Worm (Caenorhabditis elegans) whole organism, L1 larva: ENCODE data around the gene T22F3.2.
A peak's percentile ranks its signal among the peaks of the same experiment; 100 is the strongest.

Experiments
- C04F5.9 ChIP-seq: sonication (generic microtip); optimal IDR thresholded peaks from 2 replicates; lab custom pipeline; 2016; ENCODE audit warnings: missing genetic modification characterization, missing compliant biosample characterization
- C16A3.4 ChIP-seq: fragments of 150-350 bp; optimal IDR thresholded peaks from 2 replicates; lab custom pipeline; 2014; ENCODE audit warnings: missing biosample characterization, missing genetic modification characterization
- alr-1 ChIP-seq: fragments of 200-800 bp; sonication (Bioruptor generic); optimal IDR thresholded peaks from 2 replicates; lab custom pipeline; 2018; ENCODE audit warnings: borderline replicate concordance, mild to moderate bottlenecking, missing genetic modification characterization, missing compliant biosample characterization
- blmp-1 ChIP-seq: fragments of 150-350 bp; optimal IDR thresholded peaks from 2 replicates; lab custom pipeline; 2014; ENCODE audit warnings: missing biosample characterization, missing genetic modification characterization
- ceh-82 ChIP-seq, 3 experiments: fragments of 150-350 bp in 1 of 3; sonication (generic microtip) in 2 of 3; optimal IDR thresholded peaks; 2 replicates each; lab custom pipeline; 2014 to 2017; ENCODE audit warnings: missing biosample characterization in 3 of 3, missing genetic modification characterization in 3 of 3
- ceh-88 ChIP-seq: fragments of 200-800 bp; sonication (Bioruptor generic); IDR thresholded peaks from 2 replicates; pipeline ENCODE4 v1.3.6; 2022; ENCODE audit warnings: missing genetic modification characterization, missing compliant biosample characterization
- ces-1 ChIP-seq: fragments of 150-350 bp; optimal IDR thresholded peaks from 2 replicates; lab custom pipeline; 2014; ENCODE audit warnings: missing biosample characterization, missing genetic modification reagents, missing genetic modification characterization
- dpl-1 ChIP-seq, 3 experiments: fragments of 150-350 bp in 2 of 3; sonication (generic microtip) in 1 of 3; optimal IDR thresholded peaks; 2 replicates each; lab custom pipeline; 2014 to 2017; ENCODE audit warnings: missing biosample characterization in 3 of 3, missing genetic modification characterization in 3 of 3, missing genetic modification reagents in 3 of 3
- dsc-1 ChIP-seq: sonication (generic microtip); optimal IDR thresholded peaks from 2 replicates; lab custom pipeline; 2016; ENCODE audit warnings: mild to moderate bottlenecking, missing genetic modification characterization, missing compliant biosample characterization
- efl-1 ChIP-seq, 4 experiments: fragments of 150-350 bp; optimal IDR thresholded peaks in 3 of 4; peaks in 1 of 4; 1 replicate in 1 of 4; 2 replicates in 3 of 4; lab custom pipeline; 2014; ENCODE audit warnings: missing biosample characterization in 2 of 4, missing genetic modification characterization in 2 of 4, missing genetic modification reagents in 2 of 4
- elt-2 ChIP-seq: sonication (generic microtip); optimal IDR thresholded peaks from 2 replicates; lab custom pipeline; 2016; ENCODE audit warnings: missing genetic modification characterization, mild to moderate bottlenecking, inconsistent platforms, missing compliant biosample characterization, missing genetic modification reagents
- elt-3 ChIP-seq, 6 experiments: fragments of 150-350 bp in 1 of 6; sonication (generic microtip); optimal IDR thresholded peaks; 2 replicates each; lab custom pipeline; 2017 to 2018; ENCODE audit warnings: missing biosample characterization in 6 of 6, missing genetic modification characterization in 6 of 6, inconsistent platforms in 1 of 6
- ets-5 ChIP-seq: fragments of 200-800 bp; sonication (Bioruptor generic); IDR thresholded peaks from 2 replicates; pipeline ENCODE4 v1.3.6; 2022; ENCODE audit warnings: missing genetic modification characterization, missing compliant biosample characterization
- fkh-10 ChIP-seq: sonication (generic microtip); optimal IDR thresholded peaks from 2 replicates; lab custom pipeline; 2017; ENCODE audit warnings: missing biosample characterization, missing genetic modification reagents, missing genetic modification characterization
- hlh-17 ChIP-seq: fragments of 200-800 bp; sonication (Bioruptor generic); optimal IDR thresholded peaks from 2 replicates; lab custom pipeline; 2018; ENCODE audit warnings: missing genetic modification characterization, mild to moderate bottlenecking, missing compliant biosample characterization, moderate library complexity, borderline replicate concordance
- hpl-2 ChIP-seq: fragments of 150-350 bp; optimal IDR thresholded peaks from 2 replicates; lab custom pipeline; 2014; ENCODE audit warnings: missing biosample characterization, missing genetic modification reagents, missing genetic modification characterization
- isw-1 ChIP-seq: fragments of 200-800 bp; sonication (Bioruptor generic); IDR thresholded peaks from 2 replicates; pipeline ENCODE4 v1.3.6; 2022; ENCODE audit warnings: missing genetic modification characterization, missing compliant biosample characterization
- lin-15B ChIP-seq: fragments of 150-350 bp; sonication (generic microtip); optimal IDR thresholded peaks from 3 replicates; lab custom pipeline; 2014; ENCODE audit warnings: missing biosample characterization, missing genetic modification characterization
- lin-35 ChIP-seq, 2 experiments: fragments of 150-350 bp; optimal IDR thresholded peaks; 2 replicates each; lab custom pipeline; 2014; ENCODE audit warnings: missing biosample characterization in 2 of 2, missing genetic modification characterization in 2 of 2, missing genetic modification reagents in 2 of 2
- lir-3 ChIP-seq: sonication (generic microtip); optimal IDR thresholded peaks from 2 replicates; lab custom pipeline; 2016; ENCODE audit warnings: mild to moderate bottlenecking, missing genetic modification characterization, moderate library complexity, missing compliant biosample characterization; ENCODE audit not compliant: poor library complexity
- mef-2 ChIP-seq: fragments of 150-350 bp; optimal IDR thresholded peaks from 2 replicates; lab custom pipeline; 2014; ENCODE audit warnings: missing biosample characterization, missing genetic modification characterization
- nhr-12 ChIP-seq: sonication (generic microtip); optimal IDR thresholded peaks from 2 replicates; lab custom pipeline; 2017; ENCODE audit warnings: missing biosample characterization, missing genetic modification characterization
- nhr-19 ChIP-seq: fragments of 200-800 bp; sonication (Bioruptor generic); conservative IDR thresholded peaks from 2 replicates; pipeline ENCODE4 v1.3.6; 2022; ENCODE audit warnings: missing genetic modification characterization, missing compliant biosample characterization
- nhr-20 ChIP-seq: sonication (generic microtip); optimal IDR thresholded peaks from 2 replicates; lab custom pipeline; 2016; ENCODE audit warnings: mild to moderate bottlenecking, missing genetic modification characterization, missing compliant biosample characterization
- nhr-77 ChIP-seq: fragments of 150-350 bp; optimal IDR thresholded peaks from 2 replicates; lab custom pipeline; 2014; ENCODE audit warnings: missing biosample characterization, missing genetic modification characterization
- nhr-84 ChIP-seq: sonication (generic microtip); optimal IDR thresholded peaks from 2 replicates; lab custom pipeline; 2017; ENCODE audit warnings: missing biosample characterization, missing genetic modification characterization
- nhr-85 ChIP-seq: sonication (generic microtip); peaks from one replicate; lab custom pipeline; 2016; ENCODE audit warnings: missing genetic modification characterization, inconsistent platforms, missing compliant biosample characterization
- pax-3 ChIP-seq: fragments of 200-800 bp; sonication (Bioruptor generic); optimal IDR thresholded peaks from 2 replicates; lab custom pipeline; 2018; ENCODE audit warnings: mild to moderate bottlenecking, missing genetic modification characterization, moderate library complexity, missing compliant biosample characterization
- skn-1 ChIP-seq: fragments of 150-350 bp; optimal IDR thresholded peaks from 2 replicates; lab custom pipeline; 2014; ENCODE audit warnings: missing biosample characterization, missing genetic modification characterization
- snu-23 ChIP-seq: sonication (generic microtip); optimal IDR thresholded peaks from 2 replicates; lab custom pipeline; 2016; ENCODE audit warnings: missing genetic modification characterization, missing compliant biosample characterization
- sptf-1 ChIP-seq: fragments of 150-350 bp; optimal IDR thresholded peaks from 2 replicates; lab custom pipeline; 2014; ENCODE audit warnings: missing biosample characterization, missing genetic modification characterization
- tbx-2 ChIP-seq: sonication (generic microtip); optimal IDR thresholded peaks from 2 replicates; lab custom pipeline; 2016; ENCODE audit warnings: missing genetic modification characterization, missing compliant biosample characterization
- unc-130 ChIP-seq: fragments of 150-350 bp; optimal IDR thresholded peaks from 2 replicates; lab custom pipeline; 2017; ENCODE audit warnings: missing biosample characterization, missing genetic modification characterization, inconsistent platforms
- unc-62 ChIP-seq: fragments of 150-350 bp; optimal IDR thresholded peaks from 2 replicates; lab custom pipeline; 2014; ENCODE audit warnings: missing biosample characterization, missing genetic modification reagents, missing genetic modification characterization
- unc-86 ChIP-seq: sonication (generic microtip); optimal IDR thresholded peaks from 2 replicates; lab custom pipeline; 2016; ENCODE audit warnings: missing genetic modification characterization, missing compliant biosample characterization
- unc-98 ChIP-seq: fragments of 200-800 bp; sonication (Bioruptor generic); IDR thresholded peaks from 2 replicates; pipeline ENCODE4 v1.3.6; 2022; ENCODE audit warnings: missing genetic modification characterization, missing compliant biosample characterization
- zip-4 ChIP-seq: fragments of 200-800 bp; sonication (Bioruptor generic); optimal IDR thresholded peaks from 2 replicates; lab custom pipeline; 2018; ENCODE audit warnings: mild to moderate bottlenecking, missing genetic modification characterization, moderate library complexity, missing compliant biosample characterization

Gene T22F3.2

DNA sequence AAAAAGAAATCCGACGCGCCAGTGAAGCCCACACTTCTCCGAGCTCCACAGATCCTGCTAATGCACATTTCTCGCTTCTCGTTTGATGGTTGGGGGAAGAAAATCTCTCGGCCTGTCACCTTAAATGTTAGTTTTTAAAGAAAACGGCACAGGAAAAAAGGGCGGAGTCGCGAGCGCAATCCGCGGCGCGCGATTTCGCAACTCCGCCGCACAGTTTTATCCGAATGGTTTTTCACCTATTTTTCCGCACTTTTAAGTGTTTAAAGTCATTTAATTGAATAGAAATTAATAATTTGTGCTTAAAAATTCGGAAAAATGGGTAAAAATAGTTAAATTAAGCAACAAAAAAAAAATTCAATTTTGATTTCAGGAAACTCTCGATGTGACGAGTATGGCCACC is 1.2 kb downstream of the T22F3.2 start (continued):
- TF ChIP-seq hpl-2 (no peak), pax-3 (tag; lab: Kevin White, UChicago) (no peak), C16A3.4 (tag; lab: Kevin White, UChicago) (peak; percentile 14), lir-3 (tag; lab: Kevin White, UChicago) (no peak), nhr-20 (tag; lab: Kevin White, UChicago) (peak; percentile 29), nhr-85 (peak; percentile 36), elt-2 (tag; lab: Kevin White, UChicago) (no peak), tbx-2 (peak; percentile 12), ceh-82 (tag; optimal IDR thresholded peaks at IDR 0.05; lab: Kevin White, UChicago) (peak in 2 of 3 experiments; percentile 14 to 21), nhr-19 (GFP tag; lab: Robert Waterston, UW) (peak; percentile 38)

DNA sequence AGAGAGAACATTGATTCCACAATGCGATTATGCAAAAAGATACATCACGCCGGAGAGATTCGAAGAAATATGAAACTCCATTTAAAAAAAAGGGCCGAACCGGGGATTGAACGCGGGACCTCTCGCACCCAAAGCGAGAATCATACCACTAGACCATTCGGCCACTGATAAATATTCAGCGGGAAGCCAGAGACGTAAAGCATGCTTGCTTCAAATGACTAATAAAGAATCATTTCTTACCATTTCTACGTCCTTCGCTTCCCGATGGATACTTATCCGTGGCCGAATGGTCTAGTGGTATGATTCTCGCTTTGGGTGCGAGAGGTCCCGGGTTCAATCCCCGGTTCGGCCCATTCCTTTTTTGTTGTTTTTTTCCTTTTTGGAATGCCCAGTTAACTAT is 1.8 kb downstream of the T22F3.2 start:
- TF ChIP-seq skn-1 (tag; lab: Kevin White, UChicago), result no peak
- TF ChIP-seq zip-4 (GFP tag; lab: Kevin White, UChicago), result no peak
- TF ChIP-seq nhr-85, result no peak
- no peak for TF ChIP-seq unc-86 (tag; lab: Kevin White, UChicago)
- TF ChIP-seq nhr-12 (tag; lab: Kevin White, UChicago), result no peak
- no peak for TF ChIP-seq dpl-1 (GFP tag; optimal IDR thresholded peaks at IDR 0.05; lab: Kevin White, UChicago)
- TF ChIP-seq efl-1 (optimal IDR thresholded peaks at IDR 0.05; lab: Kevin White, UChicago), result no peak
- TF ChIP-seq efl-1 (GFP tag; optimal IDR thresholded peaks at IDR 0.05 in 1 of 2; lab: Kevin White, UChicago), result peak in 1 of 2 experiments; percentile 16

DNA sequence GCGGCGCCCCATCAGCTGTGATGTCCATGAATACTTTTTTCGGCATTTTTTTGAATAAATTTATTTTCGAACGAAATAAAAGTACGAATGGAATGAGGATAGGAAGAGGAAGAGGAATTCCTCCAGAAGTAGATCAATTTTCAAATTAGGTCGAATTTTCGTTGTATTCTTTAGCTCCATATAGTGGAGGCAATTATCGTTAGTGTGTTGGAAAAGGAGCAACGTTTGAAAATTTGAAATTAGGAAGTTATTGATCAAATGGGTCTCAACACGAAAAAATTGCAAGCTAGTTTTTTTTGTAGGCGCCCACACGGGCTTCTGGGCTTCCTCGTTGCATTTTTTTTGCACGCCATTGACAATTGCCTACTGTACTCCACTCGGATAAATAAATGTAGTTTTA is 5.7 kb downstream of the T22F3.2 start, which contains the start of gene T22F3.12:
Gene T22F3.12, minus strand, starts transcription at position 101 of the 400 bp plus-strand sequence.
- no peak for TF ChIP-seq ets-5 (GFP tag; lab: Robert Waterston, UW)
- no peak for TF ChIP-seq unc-98 (GFP tag; lab: Robert Waterston, UW)
- no peak for TF ChIP-seq hlh-17 (GFP tag; lab: Kevin White, UChicago)
- no peak for TF ChIP-seq snu-23
- no peak for TF ChIP-seq hpl-2
- TF ChIP-seq lin-15B (tag; lab: Kevin White, UChicago), result no peak
- no peak for TF ChIP-seq lin-35 (GFP tag; optimal IDR thresholded peaks at IDR 0.05; lab: Kevin White, UChicago)
- no peak for TF ChIP-seq pax-3 (tag; lab: Kevin White, UChicago)
- no peak for TF ChIP-seq mef-2 (tag; lab: Kevin White, UChicago)
- no peak for TF ChIP-seq sptf-1 (tag; lab: Kevin White, UChicago)
- no peak for TF ChIP-seq nhr-77 (tag; lab: Kevin White, UChicago)
- TF ChIP-seq isw-1 (GFP tag; lab: Robert Waterston, UW), result no peak
- TF ChIP-seq elt-3 (tag; optimal IDR thresholded peaks at IDR 0.05; lab: Kevin White, UChicago), result no peak

DNA sequence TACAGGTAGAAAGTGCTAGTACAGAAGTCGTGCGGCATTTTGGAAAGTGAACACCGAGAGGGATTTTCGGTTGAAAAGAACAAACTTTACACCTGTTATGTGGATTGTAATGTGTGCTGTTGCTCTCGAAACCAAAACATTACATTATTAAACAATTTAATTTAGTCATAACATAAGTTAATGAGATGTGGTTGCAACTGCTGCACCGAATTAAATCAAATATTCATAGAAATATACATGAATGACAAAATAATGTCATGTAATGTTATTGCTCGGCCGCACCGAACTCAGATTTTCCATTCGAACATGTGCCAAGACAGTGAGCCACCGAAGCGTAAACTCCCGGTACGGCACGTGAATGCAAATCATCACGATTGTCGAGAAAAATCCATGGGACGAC is 8.5 kb downstream of the T22F3.2 start, which contains the start of gene srh-213:
Gene srh-213, minus strand, starts transcription at position 101 of the 400 bp plus-strand sequence.
- TF ChIP-seq ces-1 (GFP tag; lab: Kevin White, UChicago) (no peak), C04F5.9 (no peak), mef-2 (tag; lab: Kevin White, UChicago) (no peak), nhr-84 (tag; lab: Kevin White, UChicago) (no peak), ceh-88 (GFP tag; lab: Robert Waterston, UW) (no peak), blmp-1 (tag; lab: Kevin White, UChicago) (no peak), efl-1 (optimal IDR thresholded peaks at IDR 0.05; lab: Kevin White, UChicago) (no peak), efl-1 (GFP tag; optimal IDR thresholded peaks at IDR 0.05 in 1 of 2; lab: Kevin White, UChicago) (no peak), fkh-10 (GFP tag; lab: Kevin White, UChicago) (no peak), alr-1 (no peak), dsc-1 (tag; lab: Kevin White, UChicago) (no peak), unc-130 (no peak), hpl-2 (no peak), unc-62 (no peak), sptf-1 (tag; lab: Kevin White, UChicago) (no peak), nhr-77 (tag; lab: Kevin White, UChicago) (no peak), isw-1 (GFP tag; lab: Robert Waterston, UW) (no peak)
- TF ChIP-seq, all 84 proteins: peak for 0
